Fruit fly (Drosophila melanogaster) whole organism, embryonic: Measurements from ENCODE around the gene mus301.

Experiments used
- ATbp ChIP-seq: fragments of 200-800 bp; sonication (Bioruptor generic); optimal IDR thresholded peaks from 2 replicates; lab custom pipeline; 2017; ENCODE audit warnings: missing biosample characterization, mild to moderate bottlenecking, missing genetic modification characterization, missing genetic modification reagents
- Blimp-1 ChIP-seq: fragments of 200-800 bp; sonication (Bioruptor generic); optimal IDR thresholded peaks from 3 replicates; lab custom pipeline; 2018; ENCODE audit warnings: missing biosample characterization, missing genetic modification characterization, mild to moderate bottlenecking, moderate library complexity, missing genetic modification reagents
- CG10147 ChIP-seq: fragments of 200-800 bp; sonication (Bioruptor generic); optimal IDR thresholded peaks from 2 replicates; lab custom pipeline; 2019; ENCODE audit warnings: missing biosample characterization, mild to moderate bottlenecking, missing genetic modification characterization, moderate library complexity
- CG10267 ChIP-seq: fragments of 200-800 bp; sonication (Bioruptor generic); optimal IDR thresholded peaks from 2 replicates; lab custom pipeline; 2018; ENCODE audit warnings: missing biosample characterization, mild to moderate bottlenecking, missing genetic modification characterization, moderate library complexity
- CG11247 ChIP-seq: fragments of 200-800 bp; sonication (Bioruptor generic); IDR thresholded peaks from 2 replicates; pipeline ENCODE4 v1.3.6; 2022; ENCODE audit warnings: missing biosample characterization, missing genetic modification characterization
- CG12071 ChIP-seq: fragments of 200-800 bp; sonication (Bioruptor generic); optimal IDR thresholded peaks from 3 replicates; lab custom pipeline; 2018; ENCODE audit warnings: missing biosample characterization, mild to moderate bottlenecking, missing genetic modification characterization
- CG12236 ChIP-seq: fragments of 200-800 bp; sonication (Bioruptor generic); optimal IDR thresholded peaks from 2 replicates; lab custom pipeline; 2016; ENCODE audit warnings: missing biosample characterization, missing genetic modification characterization
- CG14014 ChIP-seq: fragments of 200-800 bp; sonication (Bioruptor generic); IDR thresholded peaks from 2 replicates; pipeline ENCODE4 v1.3.6; 2022; ENCODE audit warnings: missing biosample characterization, missing genetic modification characterization
- CG16863 ChIP-seq: fragments of 200-800 bp; sonication (Bioruptor generic); optimal IDR thresholded peaks from 3 replicates; lab custom pipeline; 2016; ENCODE audit warnings: missing biosample characterization, missing genetic modification characterization
- CG17912 ChIP-seq: fragments of 200-800 bp; sonication (Bioruptor generic); optimal IDR thresholded peaks from 2 replicates; lab custom pipeline; 2018; ENCODE audit warnings: missing biosample characterization, mild to moderate bottlenecking, missing genetic modification characterization
- CG1792 ChIP-seq: fragments of 200-800 bp; sonication (Bioruptor generic); optimal IDR thresholded peaks from 2 replicates; lab custom pipeline; 2016; ENCODE audit warnings: missing biosample characterization, missing genetic modification characterization
- CG2889 ChIP-seq: fragments of 200-800 bp; sonication (Bioruptor generic); IDR thresholded peaks from 3 replicates; pipeline ENCODE4 v1.3.6; 2022; ENCODE audit warnings: missing biosample characterization, missing genetic modification characterization
- CG30403 ChIP-seq: fragments of 200-800 bp; sonication (Bioruptor generic); optimal IDR thresholded peaks from 3 replicates; lab custom pipeline; 2016; ENCODE audit warnings: missing biosample characterization, missing genetic modification characterization
- CG34376 ChIP-seq: fragments of 200-800 bp; sonication (Bioruptor generic); optimal IDR thresholded peaks from 2 replicates; lab custom pipeline; 2018; ENCODE audit warnings: missing biosample characterization, mild to moderate bottlenecking, missing genetic modification characterization
- CG4707 ChIP-seq: fragments of 200-800 bp; sonication (Bioruptor generic); optimal IDR thresholded peaks from 2 replicates; lab custom pipeline; 2018; ENCODE audit warnings: missing biosample characterization, mild to moderate bottlenecking, missing genetic modification characterization, moderate library complexity
- CG6272 ChIP-seq: fragments of 200-800 bp; sonication (Bioruptor generic); IDR thresholded peaks from 2 replicates; pipeline ENCODE4 v1.3.6; 2022; ENCODE audit warnings: missing biosample characterization, missing genetic modification characterization
- CG6813 ChIP-seq: fragments of 200-800 bp; sonication (Bioruptor generic); optimal IDR thresholded peaks from 2 replicates; lab custom pipeline; 2017; ENCODE audit warnings: missing biosample characterization, missing genetic modification characterization, mild to moderate bottlenecking, moderate library complexity, missing genetic modification reagents
- CG7963 ChIP-seq: fragments of 200-800 bp; sonication (Bioruptor generic); IDR thresholded peaks from 3 replicates; pipeline ENCODE4 v1.3.6; 2022; ENCODE audit warnings: missing biosample characterization, missing genetic modification characterization; ENCODE audit not compliant: partially characterized antibody
- CG9437 ChIP-seq: fragments of 200-800 bp; sonication (Bioruptor generic); optimal IDR thresholded peaks from 2 replicates; lab custom pipeline; 2018; ENCODE audit warnings: missing biosample characterization, mild to moderate bottlenecking, missing genetic modification characterization
- CG9817 ChIP-seq: fragments of 200-800 bp; sonication (Bioruptor generic); optimal IDR thresholded peaks from 2 replicates; lab custom pipeline; 2018; ENCODE audit warnings: missing biosample characterization, mild to moderate bottlenecking, missing genetic modification characterization, moderate library complexity
- Chrac-16 ChIP-seq: fragments of 200-800 bp; sonication (Bioruptor generic); optimal IDR thresholded peaks from 3 replicates; lab custom pipeline; 2016; ENCODE audit warnings: missing biosample characterization, missing genetic modification characterization
- D19B ChIP-seq: fragments of 200-800 bp; sonication (Bioruptor generic); optimal IDR thresholded peaks from 2 replicates; lab custom pipeline; 2017; ENCODE audit warnings: missing biosample characterization, mild to moderate bottlenecking, missing genetic modification characterization
- Deaf1 ChIP-seq: fragments of 200-800 bp; optimal IDR thresholded peaks from 3 replicates; lab custom pipeline; 2019; ENCODE audit warnings: missing biosample characterization, mild to moderate bottlenecking, missing genetic modification characterization, moderate library complexity
- Dip3 ChIP-seq: fragments of 200-800 bp; sonication (Bioruptor generic); optimal IDR thresholded peaks from 3 replicates; lab custom pipeline; 2016; ENCODE audit warnings: missing biosample characterization, missing genetic modification characterization
- E2f1 ChIP-seq: fragments of 200-800 bp; sonication (Bioruptor generic); IDR thresholded peaks from 2 replicates; pipeline ENCODE4 v1.3.6; 2022; ENCODE audit warnings: missing biosample characterization, missing genetic modification characterization
- Mes4 ChIP-seq: fragments of 200-800 bp; sonication (Bioruptor generic); optimal IDR thresholded peaks from 2 replicates; lab custom pipeline; 2016; ENCODE audit warnings: missing biosample characterization, missing genetic modification characterization
- Oli ChIP-seq: fragments of 200-800 bp; sonication (Bioruptor generic); optimal IDR thresholded peaks from 2 replicates; lab custom pipeline; 2018; ENCODE audit warnings: missing biosample characterization, mild to moderate bottlenecking, missing genetic modification characterization, moderate library complexity
- Pdp1 ChIP-seq, 2 experiments: fragments of 200-800 bp; sonication (Bioruptor generic); optimal IDR thresholded peaks; 3 replicates each; lab custom pipeline; 2016; ENCODE audit warnings: missing biosample characterization in 2 of 2, missing genetic modification characterization in 2 of 2, mild to moderate bottlenecking in 1 of 2, moderate library complexity in 1 of 2
- Scr ChIP-seq: fragments of 200-800 bp; sonication (Bioruptor generic); IDR thresholded peaks from 2 replicates; pipeline ENCODE4 v1.3.6; 2022; ENCODE audit warnings: missing biosample characterization, missing genetic modification characterization; ENCODE audit not compliant: partially characterized antibody
- ash1 ChIP-seq: fragments of 200-800 bp; sonication (Bioruptor generic); optimal IDR thresholded peaks from 2 replicates; lab custom pipeline; 2018; ENCODE audit warnings: missing biosample characterization, mild to moderate bottlenecking, missing genetic modification characterization
- crc ChIP-seq: fragments of 200-800 bp; sonication (Bioruptor generic); optimal IDR thresholded peaks from 2 replicates; lab custom pipeline; 2016; ENCODE audit warnings: missing biosample characterization, missing genetic modification characterization
- dimm ChIP-seq: fragments of 200-800 bp; sonication (Bioruptor generic); IDR thresholded peaks from 2 replicates; pipeline ENCODE4 v1.3.6; 2022; ENCODE audit warnings: missing biosample characterization, missing genetic modification characterization
- disco-r ChIP-seq: fragments of 200-800 bp; sonication (Bioruptor generic); optimal IDR thresholded peaks from 2 replicates; lab custom pipeline; 2016; ENCODE audit warnings: missing biosample characterization, missing genetic modification characterization
- ems ChIP-seq: fragments of 200-800 bp; sonication (Bioruptor generic); optimal IDR thresholded peaks from 3 replicates; lab custom pipeline; 2016; ENCODE audit warnings: missing biosample characterization, missing genetic modification characterization
- ham ChIP-seq: fragments of 200-800 bp; sonication (Bioruptor generic); IDR thresholded peaks from 2 replicates; pipeline ENCODE4 v1.3.6; 2022; ENCODE audit warnings: missing biosample characterization, missing genetic modification characterization
- ind ChIP-seq: fragments of 200-800 bp; sonication (Bioruptor generic); optimal IDR thresholded peaks from 3 replicates; lab custom pipeline; 2016; ENCODE audit warnings: missing biosample characterization, missing genetic modification characterization
- maf-S ChIP-seq: fragments of 200-800 bp; sonication (Bioruptor generic); optimal IDR thresholded peaks from 2 replicates; lab custom pipeline; 2016; ENCODE audit warnings: missing biosample characterization, missing genetic modification characterization
- mam ChIP-seq: fragments of 200-800 bp; sonication (Bioruptor generic); optimal IDR thresholded peaks from 3 replicates; lab custom pipeline; 2016; ENCODE audit warnings: missing biosample characterization, missing genetic modification characterization
- org-1 ChIP-seq: fragments of 200-800 bp; sonication (Bioruptor generic); optimal IDR thresholded peaks from 2 replicates; lab custom pipeline; 2017; ENCODE audit warnings: missing biosample characterization, missing genetic modification characterization
- pita ChIP-seq: fragments of 200-800 bp; sonication (Bioruptor generic); optimal IDR thresholded peaks from 2 replicates; lab custom pipeline; 2017; ENCODE audit warnings: missing biosample characterization, mild to moderate bottlenecking, missing genetic modification characterization
- sc ChIP-seq, 3 experiments: fragments of >200 bp in 2 of 3; fragments of 200-800 bp in 1 of 3; sonication (Bioruptor generic) in 1 of 3; optimal IDR thresholded peaks; 2 replicates in 2 of 3; 3 replicates in 1 of 3; lab custom pipeline; 2017; ENCODE audit warnings: mild to moderate bottlenecking in 1 of 3, missing biosample characterization in 1 of 3, missing genetic modification characterization in 1 of 3, missing genetic modification reagents in 1 of 3
- sens ChIP-seq: fragments of 200-800 bp; sonication (Bioruptor generic); peaks from one replicate; lab custom pipeline; 2016; ENCODE audit warnings: missing biosample characterization, missing genetic modification characterization
- slp2 ChIP-seq: fragments of 200-800 bp; sonication (Bioruptor generic); optimal IDR thresholded peaks from 2 replicates; lab custom pipeline; 2016; ENCODE audit warnings: missing biosample characterization, missing genetic modification characterization
- stc ChIP-seq: fragments of 200-800 bp; sonication (Bioruptor generic); IDR thresholded peaks from 2 replicates; pipeline ENCODE4 v1.3.6; 2022; ENCODE audit warnings: missing biosample characterization, missing genetic modification characterization
- tll ChIP-seq, 2 experiments: fragments of 200-800 bp in 1 of 2; fragments of >200 bp in 1 of 2; sonication (Bioruptor generic) in 1 of 2; optimal IDR thresholded peaks; 2 replicates each; lab custom pipeline; 2017 to 2019; ENCODE audit warnings: missing biosample characterization in 2 of 2, missing genetic modification characterization in 2 of 2, mild to moderate bottlenecking in 1 of 2, moderate library complexity in 1 of 2
- unc-4 ChIP-seq: fragments of 200-800 bp; sonication (Bioruptor generic); IDR thresholded peaks from 2 replicates; pipeline ENCODE4 v1.3.6; 2022; ENCODE audit warnings: missing biosample characterization, missing genetic modification characterization; ENCODE audit not compliant: partially characterized antibody
- wek ChIP-seq: fragments of 200-800 bp; sonication (Bioruptor generic); optimal IDR thresholded peaks from 3 replicates; lab custom pipeline; 2018; ENCODE audit warnings: missing biosample characterization, mild to moderate bottlenecking, missing genetic modification characterization, moderate library complexity

The mus301 gene

DNA sequence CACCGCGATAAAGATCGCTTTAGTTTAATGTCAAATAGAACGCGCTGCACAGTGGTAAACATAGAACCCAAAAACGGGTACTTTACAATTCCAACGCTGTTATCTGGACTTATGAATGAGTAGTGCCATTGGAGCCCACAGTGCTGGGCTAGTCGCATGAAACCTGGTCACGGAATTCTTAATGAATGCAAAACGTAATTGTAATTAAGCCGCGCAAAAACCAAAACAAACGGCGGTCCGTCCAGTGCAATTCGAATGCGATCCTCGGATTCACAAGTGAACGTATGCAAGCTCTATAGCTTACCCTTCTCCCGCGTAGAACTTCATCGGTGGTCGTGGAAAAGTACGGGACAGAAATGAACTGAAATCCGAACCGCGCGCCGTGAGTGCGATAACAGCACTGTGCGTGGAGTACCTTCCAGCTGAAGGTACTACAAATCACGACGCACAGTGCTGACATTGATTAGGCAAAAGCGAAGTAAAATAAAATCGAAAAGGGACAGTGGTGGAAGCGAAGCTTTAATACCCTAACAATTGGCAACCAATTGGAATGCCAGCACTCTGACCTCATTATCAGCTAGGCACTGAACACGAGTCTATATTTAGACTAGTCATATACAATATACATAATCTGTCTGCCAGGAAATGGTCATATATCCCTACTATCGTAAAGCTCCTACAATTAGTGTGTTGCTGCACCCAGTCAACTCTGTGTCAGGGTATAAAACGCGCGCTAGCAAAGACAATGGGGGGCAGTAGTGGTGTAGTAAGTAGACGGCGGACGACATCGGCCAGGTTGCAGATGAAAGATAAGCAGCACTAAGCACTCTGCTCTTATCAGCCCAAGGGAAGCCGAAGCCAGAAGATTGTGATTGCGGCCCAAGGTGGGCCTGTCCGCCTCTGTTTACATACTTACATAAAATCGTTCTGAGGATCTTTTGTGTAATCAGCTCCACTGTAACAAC is 47.9 kb downstream of the mus301 start (continued):
- TF ChIP-seq Scr (GFP tag; lab: Robert Waterston, UW) (0 out of 2 replicates have a peak, but pooled peaks have one; percentile 13), wek (GFP tag; lab: Kevin White, UChicago) (no peak), CG1792 (GFP tag; lab: Kevin White, UChicago) (peak; percentile 29), Blimp-1 (GFP tag; lab: Kevin White, UChicago) (peak; percentile 26), ham (GFP tag; lab: Robert Waterston, UW) (0 out of 2 replicates have a peak, but pooled peaks have one; percentile 25), CG10147 (GFP tag; lab: Kevin White, UChicago) (no peak), tll (GFP tag; optimal IDR thresholded peaks at IDR 0.05; lab: Kevin White, UChicago) (no peak), unc-4 (GFP tag; lab: Robert Waterston, UW) (no peak), CG9437 (no peak), CG7963 (GFP tag; lab: Robert Waterston, UW) (no peak), Chrac-16 (peak; percentile 34), CG2889 (GFP tag; lab: Robert Waterston, UW) (0 out of 3 replicates have a peak, but pooled peaks have one; percentile 45), sc (optimal IDR thresholded peaks at IDR 0.05; lab: Kevin White, UChicago) (no peak), sc (GFP tag; optimal IDR thresholded peaks at IDR 0.05; lab: Kevin White, UChicago) (peak; percentile 6), CG12071 (GFP tag; lab: Kevin White, UChicago) (no peak), ems (GFP tag; lab: Kevin White, UChicago) (peak; percentile 18), dimm (GFP tag; lab: Robert Waterston, UW) (no peak), sens (GFP tag; lab: Kevin White, UChicago) (peak; percentile 89), ATbp (GFP tag; lab: Kevin White, UChicago) (peak; percentile 26), ash1 (GFP tag; lab: Kevin White, UChicago) (no peak), CG17912 (GFP tag; lab: Kevin White, UChicago) (no peak), Dip3 (GFP tag; lab: Kevin White, UChicago) (peak; percentile 58), disco-r (GFP tag; lab: Kevin White, UChicago) (peak; percentile 21), CG9817 (tag; lab: Kevin White, UChicago) (peak; percentile 47), CG11247 (GFP tag; lab: Robert Waterston, UW) (no peak), CG34376 (peak; percentile 97), CG16863 (peak; percentile 63), crc (no peak), D19B (peak; percentile 80), CG6272 (GFP tag; lab: Robert Waterston, UW) (peak; percentile 46; the same call in 1 of the 2 replicates), E2f1 (GFP tag; lab: Robert Waterston, UW) (peak; percentile 52), CG10267 (tag; lab: Kevin White, UChicago) (peak; percentile 9), CG14014 (GFP tag; lab: Robert Waterston, UW) (0 out of 2 replicates have a peak, but pooled peaks have one; percentile 5), slp2 (GFP tag; lab: Kevin White, UChicago) (peak; percentile 9), Pdp1 (GFP tag; optimal IDR thresholded peaks at IDR 0.05; lab: Kevin White, UChicago) (peak; percentile 60 to 97), Oli (tag; lab: Kevin White, UChicago) (peak; percentile 54), pita (no peak), stc (GFP tag; lab: Robert Waterston, UW) (no peak), CG4707 (GFP tag; lab: Kevin White, UChicago) (no peak), mam (GFP tag; lab: Kevin White, UChicago) (peak; percentile 76), ind (peak; percentile 51), CG30403 (GFP tag; lab: Kevin White, UChicago) (peak; percentile 58), maf-S (GFP tag; lab: Kevin White, UChicago) (peak; percentile 23), Mes4 (peak; percentile 63), Deaf1 (tag; lab: Kevin White, UChicago) (peak; percentile 23), CG6813 (GFP tag; lab: Kevin White, UChicago) (peak; percentile 34), CG12236 (no peak), org-1 (GFP tag; lab: Kevin White, UChicago) (no peak)
